Fruit fly (Drosophila melanogaster) ovary, adult (tissue): ENCODE measurements around the gene Usp12-46.

Experiments used
- CG17801 ChIP-seq: fragments of 200-800 bp; optimal IDR thresholded peaks from 2 replicates; lab custom pipeline; 2019; ENCODE audit warnings: missing biosample characterization, mild to moderate bottlenecking, missing genetic modification characterization, moderate library complexity; ENCODE audit not compliant: partially characterized antibody

Gene Usp12-46

dm6 chr3R:22810277-22810676, 59.6 kb downstream of the Usp12-46 start:
- no peak for TF ChIP-seq CG17801 (GFP tag; lab: Kevin White, UChicago)

DNA sequence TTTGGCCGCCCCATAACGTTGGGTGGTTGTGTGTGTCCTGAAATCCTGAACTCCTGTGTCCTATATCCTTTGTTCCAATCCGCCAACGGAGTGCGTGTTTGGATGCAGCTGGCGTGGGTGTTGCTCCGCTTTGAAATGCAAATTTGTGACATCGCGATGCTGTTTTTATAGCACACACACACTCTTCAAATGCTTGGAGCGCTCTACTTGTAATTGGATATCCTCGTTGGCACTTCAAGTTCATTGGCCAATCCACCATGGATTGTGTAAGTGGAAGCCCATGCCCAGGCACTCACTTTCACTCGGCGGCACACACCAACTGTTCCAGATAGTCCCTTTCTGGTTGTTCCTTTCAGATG, 65.4 kb downstream of the Usp12-46 start, which contains the start of gene CG13840:
Gene CG13840, minus strand, starts transcription at position 101 of the 359 bp plus-strand sequence.
- no peak for TF ChIP-seq CG17801 (GFP tag; lab: Kevin White, UChicago)

DNA sequence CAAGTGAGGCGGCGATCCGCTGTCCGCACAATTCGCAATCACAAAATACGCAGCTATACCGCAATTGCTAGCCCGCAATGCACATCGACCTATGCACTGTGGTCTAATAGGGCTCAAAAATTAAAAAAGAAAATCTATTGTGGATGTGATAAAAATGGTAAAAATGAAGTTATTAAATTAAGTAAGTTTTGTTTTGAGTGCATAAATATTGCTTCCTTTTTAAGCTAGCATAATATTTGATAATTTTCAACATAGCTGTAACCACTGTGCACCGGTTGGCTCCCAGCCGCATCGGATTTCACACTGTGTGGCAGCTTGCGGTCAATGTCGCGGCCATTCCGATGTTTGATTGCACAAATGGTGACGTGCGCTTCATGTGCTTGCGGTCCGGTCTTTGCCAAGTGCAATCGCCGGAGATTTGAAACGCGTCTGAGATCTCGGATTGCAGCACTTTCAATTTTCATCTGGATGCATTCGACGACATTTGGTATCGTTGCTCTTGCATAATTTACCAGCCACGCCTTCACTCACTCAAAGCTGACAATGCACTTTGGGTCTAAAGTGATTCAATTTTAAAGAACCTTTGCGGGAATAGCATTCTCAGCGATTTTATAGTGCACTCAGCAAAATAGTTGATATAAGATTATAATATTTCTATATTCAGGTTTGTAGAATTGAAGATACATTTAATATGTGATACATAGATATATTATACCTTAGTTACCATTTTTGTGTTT, 65.9 kb downstream of the Usp12-46 start:
- TF ChIP-seq CG17801 (GFP tag; lab: Kevin White, UChicago): peak; percentile 94

- TF ChIP-seq CG17801 (GFP tag; lab: Kevin White, UChicago): no peak
These were observed 72.0 kb downstream of the Usp12-46 start for dm6 chr3R:22822729-22823128.
